Worm (Caenorhabditis elegans): ENCODE measurements around the gene F53E10.6.
"Not testable (repeated sequence)": the region's sequence is repeated elsewhere in the genome, so short reads cannot be mapped to it uniquely, and the experiment has no call there.

F53E10.6 gene

DNA sequence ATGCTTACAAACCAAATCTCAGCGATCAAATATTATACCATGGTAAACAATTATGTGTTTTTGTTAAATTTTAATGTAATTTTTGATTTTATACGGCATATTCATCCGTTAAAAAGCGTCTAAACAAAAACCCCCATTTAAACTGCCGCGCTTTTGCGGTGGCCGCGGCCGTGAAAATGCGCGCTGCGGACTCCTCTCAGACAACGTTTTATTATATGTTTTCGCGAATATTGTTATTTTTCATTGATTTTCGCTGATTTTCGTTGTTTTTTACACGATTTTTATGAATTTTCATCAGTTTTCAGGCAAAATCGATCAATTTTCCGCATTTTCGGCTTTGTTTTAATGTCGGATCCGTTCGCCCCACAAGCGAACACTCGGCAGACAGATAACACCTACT, 35.7 kb upstream of the F53E10.6 start, which contains the start of gene W02H5.19 (continued):
- peak; percentile 41 for TF ChIP-seq F22D6.2 (tag; optimal IDR thresholded peaks at IDR 0.05)
- TF ChIP-seq nfyb-1 (GFP tag; IDR thresholded peaks at IDR 0.05) = 0 out of 2 replicates have a peak, but pooled peaks have one; percentile 47
- no peak for TF ChIP-seq nfya-2 (GFP tag; IDR thresholded peaks at IDR 0.05)
- TF ChIP-seq rec-8 (tag; optimal IDR thresholded peaks at IDR 0.05) = peak; percentile 21 to 36
- TF ChIP-seq ccch-3 (GFP tag; optimal IDR thresholded peaks at IDR 0.05) = no peak
- peak; percentile 38 for TF ChIP-seq tbp1 (GFP tag; optimal IDR thresholded peaks at IDR 0.05)
- TF ChIP-seq B0336.3 (GFP tag; IDR thresholded peaks at IDR 0.05) = 0 out of 2 replicates have a peak, but pooled peaks have one; percentile 18
- 0 out of 2 replicates have a peak, but pooled peaks have one; percentile 22 for TF ChIP-seq K11D2.4 (GFP tag; IDR thresholded peaks at IDR 0.05)
- no peak for TF ChIP-seq mel-28 (tag; optimal IDR thresholded peaks at IDR 0.05; ENCODE audit: borderline replicate concordance)
- TF ChIP-seq F33H1.4 (GFP tag; IDR thresholded peaks at IDR 0.05) = peak; percentile 48; the same call in 1 of the 2 replicates
- TF ChIP-seq ama-1 (optimal IDR thresholded peaks at IDR 0.05) = no peak
- no peak for TF ChIP-seq ama-1 (GFP tag; optimal IDR thresholded peaks at IDR 0.05)
- TF ChIP-seq madf-6 (GFP tag; IDR thresholded peaks at IDR 0.05) = peak; percentile 74
- peak; percentile 93 for TF ChIP-seq bed-2 (GFP tag; IDR thresholded peaks at IDR 0.05)
- peak; percentile 69; the same call in 1 of the 2 replicates for TF ChIP-seq lir-1 (GFP tag; conservative IDR thresholded peaks at IDR 0.05)
- no peak for TF ChIP-seq tlf-1 (GFP tag; optimal IDR thresholded peaks at IDR 0.05)
- TF ChIP-seq attf-3 (GFP tag; conservative IDR thresholded peaks at IDR 0.05) = 0 out of 2 replicates have a peak, but pooled peaks have one; percentile 46
- peak; percentile 48; the same call in 1 of the 2 replicates for TF ChIP-seq pbrm-1 (GFP tag; IDR thresholded peaks at IDR 0.05)
- peak; percentile 71 for TF ChIP-seq K12H6.12 (tag; optimal IDR thresholded peaks at IDR 0.05)
- peak; percentile 62 for TF ChIP-seq madf-8 (GFP tag; conservative IDR thresholded peaks at IDR 0.05)
- TF ChIP-seq ekl-4 (GFP tag; IDR thresholded peaks at IDR 0.05) = 0 out of 2 replicates have a peak, but pooled peaks have one; percentile 62
- TF ChIP-seq sea-2 (GFP tag; IDR thresholded peaks at IDR 0.05) = no peak
- TF ChIP-seq egrh-3 (GFP tag; IDR thresholded peaks at IDR 0.05) = 0 out of 2 replicates have a peak, but pooled peaks have one; percentile 10

ce11 chrV:2634783-2635569, 32.1 kb upstream of the F53E10.6 start:
- TF ChIP-seq egrh-3 (GFP tag; IDR thresholded peaks at IDR 0.05) = peak; percentile 99
- TF ChIP-seq aptf-2 (GFP tag; conservative IDR thresholded peaks at IDR 0.05) = peak; percentile 77; the same call in 1 of the 2 replicates
- TF ChIP-seq pbrm-1 (GFP tag; IDR thresholded peaks at IDR 0.05) = peak; percentile 17; the same call in 1 of the 2 replicates
- TF ChIP-seq lin-26 (GFP tag; IDR thresholded peaks at IDR 0.05) = peak; percentile 89
- 0 out of 2 replicates have a peak, but pooled peaks have one; percentile 9 for TF ChIP-seq Y56A3A.18 (GFP tag; IDR thresholded peaks at IDR 0.05)
- TF ChIP-seq aptf-3 (GFP tag; IDR thresholded peaks at IDR 0.05) = 0 out of 2 replicates have a peak, but pooled peaks have one; percentile 77
- not testable (repeated sequence) for TF ChIP-seq snpc-4 (GFP tag; optimal IDR thresholded peaks at IDR 0.05)
- TF ChIP-seq snpc-4 (tag; optimal IDR thresholded peaks at IDR 0.05) = peak in 2 of 4 experiments; percentile 19 to 53
- TF ChIP-seq ztf-25 (GFP tag; IDR thresholded peaks at IDR 0.05) = 0 out of 2 replicates have a peak, but pooled peaks have one; percentile 6
- peak; percentile 45; the same call in 1 of the 2 replicates for TF ChIP-seq mcd-1 (GFP tag; IDR thresholded peaks at IDR 0.05)
- TF ChIP-seq hsf-1 (GFP tag; IDR thresholded peaks at IDR 0.05) = peak; percentile 31; the same call in 1 of the 2 replicates
- TF ChIP-seq zfh-2 (GFP tag; conservative IDR thresholded peaks at IDR 0.05) = peak; percentile 80
- TF ChIP-seq ekl-4 (GFP tag; IDR thresholded peaks at IDR 0.05) = peak; percentile 51; the same call in 1 of the 2 replicates
- peak; percentile 26; the same call in 1 of the 2 replicates for TF ChIP-seq hmg-1.2 (GFP tag; IDR thresholded peaks at IDR 0.05)
- peak; percentile 44 for TF ChIP-seq D2030.7 (GFP tag; IDR thresholded peaks at IDR 0.05)
- TF ChIP-seq attf-6 (GFP tag; IDR thresholded peaks at IDR 0.05) = peak; percentile 42
- TF ChIP-seq madf-6 (GFP tag; IDR thresholded peaks at IDR 0.05) = peak; percentile 22
- peak; percentile 9; the same call in 1 of the 2 replicates for TF ChIP-seq F33H1.4 (GFP tag; IDR thresholded peaks at IDR 0.05)

All from whole organism, young adult.